Worm (Caenorhabditis elegans): ENCODE measurements around the gene mrp-5.

ce11 chrX:14969615-14970014 is 23.5 kb upstream of the mrp-5 start:
- TF ChIP-seq nhr-237 (tag; optimal IDR thresholded peaks at IDR 0.05) (no peak), fkh-10 (GFP tag; optimal IDR thresholded peaks at IDR 0.05) (no peak), fos-1 (tag; optimal IDR thresholded peaks at IDR 0.05) (no peak), elt-2 (tag; optimal IDR thresholded peaks at IDR 0.05) (no peak), unc-130 (tag; optimal IDR thresholded peaks at IDR 0.05) (no peak)
